Worm (Caenorhabditis elegans): Measurements from ENCODE around the gene C28H8.3.
A peak's percentile ranks its signal among the peaks of the same experiment; 100 is the strongest.

C28H8.3 gene

DNA sequence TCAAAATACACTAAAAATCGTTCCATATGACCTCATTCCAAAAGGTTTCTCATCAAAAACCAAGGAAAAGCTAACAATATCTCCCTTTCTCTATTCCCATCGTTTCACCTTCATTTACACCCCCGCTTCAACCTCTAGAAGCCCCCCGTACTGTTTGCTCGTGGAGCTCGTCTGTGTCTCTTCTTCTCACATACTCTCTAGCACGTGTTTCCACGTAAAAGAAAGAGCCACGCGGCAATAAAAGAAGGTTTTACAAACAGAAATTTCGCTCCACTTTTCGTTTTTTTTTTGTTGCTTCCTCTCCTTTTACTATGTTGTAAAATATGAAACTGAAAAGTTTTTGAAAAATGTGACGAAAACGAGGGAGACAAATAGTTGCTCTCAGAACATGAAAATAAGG lies 15.6 kb upstream of the C28H8.3 start:
- TF ChIP-seq zip-2 (tag; optimal IDR thresholded peaks at IDR 0.05): no peak
- TF ChIP-seq zip-11 (GFP tag; IDR thresholded peaks at IDR 0.05): no peak
- no peak for TF ChIP-seq daf-19 (GFP tag; conservative IDR thresholded peaks at IDR 0.05)
- TF ChIP-seq aly-2 (tag; optimal IDR thresholded peaks at IDR 0.05): no peak
- TF ChIP-seq fkh-10 (GFP tag; optimal IDR thresholded peaks at IDR 0.05): no peak
- TF ChIP-seq hmg-1.1 (GFP tag; IDR thresholded peaks at IDR 0.05): no peak
- no peak for TF ChIP-seq Y75B8A.6 (GFP tag; IDR thresholded peaks at IDR 0.05)
- no peak for TF ChIP-seq ama-1 (optimal IDR thresholded peaks at IDR 0.05)
- TF ChIP-seq ceh-32 (tag; optimal IDR thresholded peaks at IDR 0.05; ENCODE audit: poor library complexity): no peak
- no peak for TF ChIP-seq ZK337.2 (GFP tag; IDR thresholded peaks at IDR 0.05)
- TF ChIP-seq nhr-102 (tag; optimal IDR thresholded peaks at IDR 0.05): no peak
- TF ChIP-seq nhr-48 (tag; optimal IDR thresholded peaks at IDR 0.05): no peak
- TF ChIP-seq ztf-7 (tag; optimal IDR thresholded peaks at IDR 0.05): no peak
- TF ChIP-seq dmd-9 (GFP tag; IDR thresholded peaks at IDR 0.05): no peak
- TF ChIP-seq nhr-11 (tag; optimal IDR thresholded peaks at IDR 0.05): no peak
- no peak for TF ChIP-seq nhr-10 (tag; optimal IDR thresholded peaks at IDR 0.05)
- TF ChIP-seq daf-8 (GFP tag; IDR thresholded peaks at IDR 0.05): no peak
- TF ChIP-seq set-16 (GFP tag; IDR thresholded peaks at IDR 0.05): no peak
- TF ChIP-seq nhr-6 (tag; optimal IDR thresholded peaks at IDR 0.05): no peak

ce11 chrIII:5895913-5896312 lies 12.6 kb upstream of the C28H8.3 start, which contains the start of gene pxl-1:
TSS of gene pxl-1 (minus strand) at chrIII:5896013.
- TF ChIP-seq mxl-2 (GFP tag; conservative IDR thresholded peaks at IDR 0.05): no peak
- no peak for TF ChIP-seq F49E8.2 (tag; optimal IDR thresholded peaks at IDR 0.05; ENCODE audit: borderline replicate concordance)
- TF ChIP-seq dve-1 (tag; optimal IDR thresholded peaks at IDR 0.05; ENCODE audit: insufficient read depth): no peak
- TF ChIP-seq set-16 (GFP tag; IDR thresholded peaks at IDR 0.05): no peak
- no peak for TF ChIP-seq ces-1 (GFP tag; optimal IDR thresholded peaks at IDR 0.05)

DNA sequence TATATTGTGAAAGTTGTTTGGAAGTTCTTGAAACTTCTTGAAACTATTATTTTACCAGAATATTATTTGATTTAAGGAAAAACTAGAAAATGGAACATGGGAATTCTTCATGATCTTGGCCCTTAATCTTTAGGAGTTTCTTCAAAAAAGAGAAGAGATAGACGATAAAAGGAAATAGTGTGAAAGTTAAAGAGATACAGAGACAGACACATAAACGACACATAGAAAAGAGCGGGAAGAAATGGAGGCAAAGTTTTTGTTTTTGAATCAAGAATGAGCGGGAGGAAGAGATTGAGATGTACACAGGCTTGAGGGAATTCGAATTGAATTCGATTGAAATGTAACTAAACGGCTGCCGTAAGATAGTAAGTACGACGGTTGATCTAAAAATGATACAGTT lies 11.0 kb upstream of the C28H8.3 start:
- no peak for TF ChIP-seq fos-1 (tag; optimal IDR thresholded peaks at IDR 0.05)
- TF ChIP-seq mep-1 (tag; optimal IDR thresholded peaks at IDR 0.05): peak; percentile 15
- TF ChIP-seq unc-130 (GFP tag; optimal IDR thresholded peaks at IDR 0.05): no peak
- no peak for TF ChIP-seq unc-39 (tag; optimal IDR thresholded peaks at IDR 0.05)
- TF ChIP-seq ceh-82 (tag; optimal IDR thresholded peaks at IDR 0.05): no peak
- TF ChIP-seq aha-1 (tag): peak; percentile 4
- no peak for TF ChIP-seq attf-4 (tag; optimal IDR thresholded peaks at IDR 0.05)
- no peak for TF ChIP-seq nhr-6 (tag; optimal IDR thresholded peaks at IDR 0.05)

ce11 chrIII:5898631-5899030 lies 9.9 kb upstream of the C28H8.3 start:
- peak; percentile 24 for TF ChIP-seq hlh-11 (tag; optimal IDR thresholded peaks at IDR 0.05)
- TF ChIP-seq lin-38 (GFP tag; IDR thresholded peaks at IDR 0.05): no peak

DNA sequence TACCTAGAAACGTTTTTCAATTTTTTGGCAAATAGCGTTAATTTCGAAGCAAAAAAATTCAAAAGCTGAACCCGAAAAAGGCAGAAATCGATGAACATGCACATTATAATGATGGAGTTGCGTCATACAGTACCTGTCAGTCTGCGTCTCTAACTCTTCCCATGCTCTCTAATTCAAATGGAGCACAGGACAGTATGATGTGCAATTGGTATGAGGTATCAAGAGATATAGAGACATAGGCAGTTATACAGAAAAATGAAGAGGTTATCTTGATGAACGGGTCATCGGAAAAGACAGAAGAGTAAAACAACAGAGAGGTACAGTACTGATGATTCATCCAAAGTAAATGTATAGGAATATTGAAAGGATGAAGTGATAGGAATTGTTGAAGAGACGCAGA lies 7.8 kb upstream of the C28H8.3 start:
- TF ChIP-seq daf-16 (GFP tag; optimal IDR thresholded peaks at IDR 0.05) (no peak), daf-16 (tag; optimal IDR thresholded peaks at IDR 0.05) (peak; percentile 18), F44E2.7 (GFP tag; IDR thresholded peaks at IDR 0.05) (no peak), nhr-6 (tag; optimal IDR thresholded peaks at IDR 0.05) (peak; percentile 96), dve-1 (tag; optimal IDR thresholded peaks at IDR 0.05; ENCODE audit: insufficient read depth) (peak; percentile 52), lim-7 (GFP tag; IDR thresholded peaks at IDR 0.05) (no peak), hmg-1.1 (GFP tag; IDR thresholded peaks at IDR 0.05) (no peak), fos-1 (tag; optimal IDR thresholded peaks at IDR 0.05) (no peak), nhr-28 (tag; optimal IDR thresholded peaks at IDR 0.05) (peak; percentile 10), sdz-12 (GFP tag; optimal IDR thresholded peaks at IDR 0.05) (no peak), nhr-76 (tag; optimal IDR thresholded peaks at IDR 0.05) (no peak), hlh-11 (tag; optimal IDR thresholded peaks at IDR 0.05) (peak; percentile 23), set-16 (GFP tag; IDR thresholded peaks at IDR 0.05) (no peak), nhr-48 (tag; optimal IDR thresholded peaks at IDR 0.05) (no peak), lsy-2 (tag; optimal IDR thresholded peaks at IDR 0.05) (peak in 1 of 2 experiments; percentile 58), pha-4 (GFP tag; IDR thresholded peaks at IDR 0.05) (no peak), pha-4 (tag; optimal IDR thresholded peaks at IDR 0.05) (peak; percentile 22), mep-1 (tag; optimal IDR thresholded peaks at IDR 0.05) (peak; percentile 44), F10B5.3 (tag; optimal IDR thresholded peaks at IDR 0.05) (no peak)

All from whole organism, L4 larva.